Fruit fly (Drosophila melanogaster): ENCODE data around the gene CG4995.

The CG4995 gene

DNA sequence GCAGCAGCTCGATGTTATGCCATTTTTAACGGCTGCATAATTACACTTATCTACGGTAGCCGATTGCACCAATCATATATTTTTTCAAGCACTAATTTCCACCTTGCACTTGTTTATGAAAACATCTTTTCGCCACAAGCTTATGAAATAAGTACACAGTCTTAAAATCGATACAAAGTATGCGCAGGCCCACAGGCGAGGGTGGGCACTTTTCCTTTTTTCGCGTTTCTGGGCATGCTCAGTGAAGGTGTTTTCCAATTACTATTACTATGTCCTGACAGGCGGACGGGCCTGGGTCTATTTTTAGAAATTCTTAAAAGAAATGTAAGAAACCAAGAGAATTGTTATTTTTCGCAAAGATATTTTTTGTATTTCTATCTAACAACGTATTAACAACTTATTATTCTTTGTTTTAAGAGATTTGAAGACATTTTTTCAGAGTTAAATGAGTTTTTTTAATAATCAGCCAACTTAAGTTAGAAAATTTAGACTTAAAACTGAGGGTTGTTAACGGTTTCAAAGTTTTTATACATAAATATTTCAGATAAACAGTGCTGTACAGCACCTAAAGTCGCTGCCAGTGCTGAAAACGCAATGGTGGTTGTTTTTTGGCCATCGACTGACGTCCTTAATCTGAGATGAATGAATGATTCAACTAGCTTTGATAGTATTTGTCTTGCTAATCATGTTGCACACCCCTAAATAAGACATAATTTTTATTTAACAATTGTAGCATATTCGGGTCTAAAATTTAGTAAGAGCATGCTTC is 11.5 kb upstream of the CG4995 start, which contains the start of gene Cdk5alpha (continued):
- TF ChIP-seq CG13287 (GFP tag; IDR thresholded peaks at IDR 0.05; ENCODE audit: partially characterized antibody) (peak; percentile 22; the same call in 1 of the 2 replicates), ewg (GFP tag; optimal IDR thresholded peaks at IDR 0.05) (peak; percentile 95), CG2116 (GFP tag; optimal IDR thresholded peaks at IDR 0.05) (peak; percentile 18), CG33213 (GFP tag; optimal IDR thresholded peaks at IDR 0.05) (peak; percentile 0), CG10267 (tag; optimal IDR thresholded peaks at IDR 0.05) (peak; percentile 92)

DNA sequence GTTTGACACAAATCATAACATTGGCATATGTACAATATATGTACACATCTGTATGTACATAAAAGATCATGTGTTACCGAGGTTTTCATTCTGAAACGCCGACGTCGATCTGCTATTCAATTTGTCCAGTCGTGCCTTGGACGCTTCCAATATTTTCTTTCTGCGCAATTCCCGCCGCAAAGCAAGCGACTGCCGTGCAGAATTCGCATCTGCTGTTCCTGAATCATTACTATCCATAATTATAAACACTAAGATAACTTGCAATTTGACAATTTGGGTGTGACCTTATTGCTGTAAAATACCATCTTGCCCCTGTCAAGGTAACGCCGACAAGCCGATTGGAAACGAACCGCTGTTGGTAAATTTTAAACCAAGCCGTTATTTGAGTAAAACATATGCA is 10.5 kb upstream of the CG4995 start:
- TF ChIP-seq CG4617 (GFP tag; optimal IDR thresholded peaks at IDR 0.05; ENCODE audit: borderline replicate concordance) (peak; percentile 76), CG42726 (GFP tag; IDR thresholded peaks at IDR 0.05; ENCODE audit: partially characterized antibody) (no peak), CG2712 (tag; optimal IDR thresholded peaks at IDR 0.05) (peak; percentile 7), CG12744 (GFP tag; optimal IDR thresholded peaks at IDR 0.05) (no peak), CG8290 (GFP tag; optimal IDR thresholded peaks at IDR 0.05) (no peak), CG8290 (tag; optimal IDR thresholded peaks at IDR 0.05) (peak in 1 of 2 experiments; percentile 4), nmo (GFP tag; optimal IDR thresholded peaks at IDR 0.05) (peak; percentile 9), Pdp1 (GFP tag; optimal IDR thresholded peaks at IDR 0.05) (peak in 1 of 2 experiments; percentile 23), amos (GFP tag; IDR thresholded peaks at IDR 0.05; ENCODE audit: partially characterized antibody) (peak; percentile 27; the same call in 1 of the 2 replicates), Dp (GFP tag; optimal IDR thresholded peaks at IDR 0.05) (peak; percentile 41), phol (tag; optimal IDR thresholded peaks at IDR 0.05) (peak; percentile 21), CG15514 (GFP tag; optimal IDR thresholded peaks at IDR 0.05) (peak; percentile 37), ato (GFP tag; IDR thresholded peaks at IDR 0.05; ENCODE audit: partially characterized antibody) (no peak), chinmo (GFP tag; IDR thresholded peaks at IDR 0.05; ENCODE audit: partially characterized antibody) (0 out of 4 replicates have a peak, but pooled peaks have one; percentile 50), Oli (tag; optimal IDR thresholded peaks at IDR 0.05) (no peak), Myb (GFP tag; optimal IDR thresholded peaks at IDR 0.05) (peak; percentile 90), Sin3A (optimal IDR thresholded peaks at IDR 0.05) (peak; percentile 28), Elba2 (GFP tag; optimal IDR thresholded peaks at IDR 0.05) (peak; percentile 27), CG13296 (GFP tag; optimal IDR thresholded peaks at IDR 0.05) (peak; percentile 2), YL-1 (GFP tag; optimal IDR thresholded peaks at IDR 0.05) (peak; percentile 21), Ets97D (GFP tag; optimal IDR thresholded peaks at IDR 0.05) (peak; percentile 38), gfzf (GFP tag; optimal IDR thresholded peaks at IDR 0.05) (peak; percentile 76), CG6791 (GFP tag; IDR thresholded peaks at IDR 0.05; ENCODE audit: partially characterized antibody) (0 out of 3 replicates have a peak, but pooled peaks have one; percentile 36), Deaf1 (tag; optimal IDR thresholded peaks at IDR 0.05) (no peak), BEAF-32 (GFP tag; optimal IDR thresholded peaks at IDR 0.05) (peak; percentile 52), pfk (GFP tag; optimal IDR thresholded peaks at IDR 0.05) (peak; percentile 95), pzg (GFP tag; optimal IDR thresholded peaks at IDR 0.05) (peak; percentile 69), pros (GFP tag; optimal IDR thresholded peaks at IDR 0.05) (no peak), CG3995 (GFP tag; optimal IDR thresholded peaks at IDR 0.05) (peak; percentile 10), Sry-δ (GFP tag; optimal IDR thresholded peaks at IDR 0.05) (peak; percentile 42), exex (tag; optimal IDR thresholded peaks at IDR 0.05) (peak; percentile 23), D (optimal IDR thresholded peaks at IDR 0.05) (no peak), D (GFP tag; optimal IDR thresholded peaks at IDR 0.05) (no peak), lilli (GFP tag; optimal IDR thresholded peaks at IDR 0.05) (no peak), CG14710 (tag; optimal IDR thresholded peaks at IDR 0.05) (peak; percentile 23), Med (GFP tag) (peak; percentile 43), unc-4 (GFP tag; IDR thresholded peaks at IDR 0.05; ENCODE audit: partially characterized antibody) (peak; percentile 38; the same call in 1 of the 2 replicates), CG12659 (GFP tag; optimal IDR thresholded peaks at IDR 0.05) (peak; percentile 62), CG13287 (GFP tag; IDR thresholded peaks at IDR 0.05; ENCODE audit: partially characterized antibody) (peak; percentile 42; the same call in 1 of the 2 replicates), MBD-R2 (GFP tag; IDR thresholded peaks at IDR 0.05) (peak; percentile 65), E2f2 (GFP tag; IDR thresholded peaks at IDR 0.05) (peak; percentile 31), sens (GFP tag) (peak; percentile 72)
